Worm (Caenorhabditis elegans) whole organism, young adult: ENCODE results near the gene Y39B6A.7.
A peak's percentile ranks its signal among the peaks of the same experiment; 100 is the strongest.

Experiments
- C17E4.6 ChIP-seq: fragments of 200-800 bp; sonication (Bioruptor generic); IDR thresholded peaks from 2 replicates; pipeline ENCODE4 v1.3.6; 2022; ENCODE audit warnings: missing genetic modification reagents, missing genetic modification characterization, missing compliant biosample characterization
- D2030.7 ChIP-seq: fragments of 200-800 bp; sonication (Bioruptor generic); IDR thresholded peaks from 2 replicates; pipeline ENCODE4 v1.3.6; 2022; ENCODE audit warnings: missing genetic modification reagents, missing genetic modification characterization, missing compliant biosample characterization
- F10E7.11 ChIP-seq: sonication (generic microtip); optimal IDR thresholded peaks from 2 replicates; lab custom pipeline; 2017; ENCODE audit warnings: mild to moderate bottlenecking, missing genetic modification characterization, moderate library complexity, missing compliant biosample characterization
- F22D6.2 ChIP-seq: sonication (generic microtip); optimal IDR thresholded peaks from 2 replicates; lab custom pipeline; 2016; ENCODE audit warnings: mild to moderate bottlenecking, missing genetic modification characterization, missing compliant biosample characterization
- F33H1.4 ChIP-seq: fragments of 200-800 bp; sonication (Bioruptor generic); IDR thresholded peaks from 2 replicates; pipeline ENCODE4 v1.3.6; 2022; ENCODE audit warnings: missing genetic modification reagents, missing genetic modification characterization, missing compliant biosample characterization
- F37B4.10 ChIP-seq: fragments of 200-800 bp; sonication (Bioruptor generic); IDR thresholded peaks from 2 replicates; pipeline ENCODE4 v1.3.6; 2022; ENCODE audit warnings: missing genetic modification characterization, missing compliant biosample characterization
- F57C9.4 ChIP-seq: sonication (generic microtip); optimal IDR thresholded peaks from 2 replicates; lab custom pipeline; 2017; ENCODE audit warnings: mild to moderate bottlenecking, missing genetic modification characterization, missing compliant biosample characterization
- K11D2.4 ChIP-seq: fragments of 200-800 bp; sonication (Bioruptor generic); IDR thresholded peaks from 2 replicates; pipeline ENCODE4 v1.3.6; 2022; ENCODE audit warnings: missing genetic modification reagents, missing genetic modification characterization, missing compliant biosample characterization
- Y53F4B.3 ChIP-seq: fragments of 200-800 bp; sonication (Bioruptor generic); IDR thresholded peaks from 2 replicates; pipeline ENCODE4 v1.3.6; 2022; ENCODE audit warnings: missing genetic modification reagents, missing genetic modification characterization, missing compliant biosample characterization
- Y53G8AR.9 ChIP-seq: fragments of 200-800 bp; sonication (Bioruptor generic); conservative IDR thresholded peaks from 2 replicates; pipeline ENCODE4 v1.3.6; 2022; ENCODE audit warnings: missing genetic modification reagents, missing genetic modification characterization, missing compliant biosample characterization
- Y79H2A.3 ChIP-seq: fragments of 200-800 bp; sonication (Bioruptor generic); conservative IDR thresholded peaks from 2 replicates; pipeline ENCODE4 v1.3.6; 2022; ENCODE audit warnings: missing genetic modification reagents, missing genetic modification characterization, missing compliant biosample characterization
- ama-1 ChIP-seq, 3 experiments: fragments of 150-350 bp in 1 of 3; sonication (generic microtip) in 2 of 3; optimal IDR thresholded peaks; 2 replicates each; lab custom pipeline; 2014 to 2018; ENCODE audit warnings: missing biosample characterization in 2 of 3, missing genetic modification characterization in 2 of 3, missing genetic modification reagents in 2 of 3
- atf-7 ChIP-seq: sonication (generic microtip); optimal IDR thresholded peaks from 2 replicates; lab custom pipeline; 2017; ENCODE audit warnings: mild to moderate bottlenecking, missing genetic modification characterization, missing compliant biosample characterization
- bed-2 ChIP-seq: fragments of 200-800 bp; sonication (Bioruptor generic); IDR thresholded peaks from 2 replicates; pipeline ENCODE4 v1.3.6; 2022; ENCODE audit warnings: missing genetic modification reagents, missing genetic modification characterization, missing compliant biosample characterization
- ceh-27 ChIP-seq: fragments of 200-800 bp; sonication (Bioruptor generic); optimal IDR thresholded peaks from 2 replicates; lab custom pipeline; 2018; ENCODE audit warnings: mild to moderate bottlenecking, missing genetic modification characterization, moderate library complexity, missing compliant biosample characterization
- ceh-40 ChIP-seq: fragments of 200-800 bp; sonication (Bioruptor generic); IDR thresholded peaks from 2 replicates; pipeline ENCODE4 v1.3.6; 2022; ENCODE audit warnings: missing genetic modification characterization, missing compliant biosample characterization
- ceh-58 ChIP-seq: fragments of 200-800 bp; sonication (Bioruptor generic); IDR thresholded peaks from 2 replicates; pipeline ENCODE4 v1.3.6; 2022; ENCODE audit warnings: missing genetic modification characterization, missing compliant biosample characterization
- die-1 ChIP-seq: sonication (generic microtip); optimal IDR thresholded peaks from 2 replicates; lab custom pipeline; 2016; ENCODE audit warnings: missing genotype, mild to moderate bottlenecking, missing genetic modification characterization, missing compliant biosample characterization
- dpff-1 ChIP-seq: sonication (generic microtip); optimal IDR thresholded peaks from 2 replicates; lab custom pipeline; 2017; ENCODE audit warnings: mild to moderate bottlenecking, missing genetic modification characterization, missing compliant biosample characterization
- dpl-1 ChIP-seq: fragments of 150-350 bp; optimal IDR thresholded peaks from 2 replicates; lab custom pipeline; 2014; ENCODE audit warnings: missing biosample characterization, missing genetic modification reagents, missing genetic modification characterization
- egrh-3 ChIP-seq: fragments of 200-800 bp; sonication (Bioruptor generic); IDR thresholded peaks from 2 replicates; pipeline ENCODE4 v1.3.6; 2022; ENCODE audit warnings: missing genetic modification reagents, missing genetic modification characterization, missing compliant biosample characterization
- hrde-1 ChIP-seq: sonication (generic microtip); optimal IDR thresholded peaks from 2 replicates; lab custom pipeline; 2016; ENCODE audit warnings: missing genetic modification characterization, mild to moderate bottlenecking, missing compliant biosample characterization, moderate library complexity, missing genotype, missing genetic modification reagents, borderline replicate concordance
- let-607 ChIP-seq, 2 experiments: fragments of 200-800 bp in 1 of 2; sonication (Bioruptor generic) in 1 of 2; sonication (generic microtip) in 1 of 2; optimal IDR thresholded peaks; 2 replicates each; lab custom pipeline; 2016 to 2018; ENCODE audit warnings: mild to moderate bottlenecking in 2 of 2, missing compliant biosample characterization in 2 of 2, missing genetic modification characterization in 2 of 2, moderate library complexity in 2 of 2, missing genotype in 1 of 2
- lin-54 ChIP-seq: fragments of 200-800 bp; sonication (Bioruptor generic); optimal IDR thresholded peaks from 2 replicates; lab custom pipeline; 2018; ENCODE audit warnings: mild to moderate bottlenecking, missing genetic modification characterization, missing compliant biosample characterization
- lir-1 ChIP-seq: fragments of 200-800 bp; sonication (Bioruptor generic); conservative IDR thresholded peaks from 2 replicates; pipeline ENCODE4 v1.3.6; 2022; ENCODE audit warnings: missing genetic modification reagents, missing genetic modification characterization, missing compliant biosample characterization
- madf-3 ChIP-seq: fragments of 200-800 bp; sonication (Bioruptor generic); IDR thresholded peaks from 2 replicates; pipeline ENCODE4 v1.3.6; 2022; ENCODE audit warnings: missing genetic modification reagents, missing genetic modification characterization, missing compliant biosample characterization
- madf-8 ChIP-seq: fragments of 200-800 bp; sonication (Bioruptor generic); conservative IDR thresholded peaks from 2 replicates; pipeline ENCODE4 v1.3.6; 2022; ENCODE audit warnings: missing genetic modification reagents, missing genetic modification characterization, missing compliant biosample characterization
- mcd-1 ChIP-seq: fragments of 200-800 bp; sonication (Bioruptor generic); IDR thresholded peaks from 2 replicates; pipeline ENCODE4 v1.3.6; 2022; ENCODE audit warnings: missing genetic modification reagents, missing genetic modification characterization, missing compliant biosample characterization
- mel-28 ChIP-seq: sonication (generic microtip); optimal IDR thresholded peaks from 2 replicates; lab custom pipeline; 2016; ENCODE audit warnings: borderline replicate concordance, mild to moderate bottlenecking, missing genetic modification characterization, missing compliant biosample characterization
- nfya-2 ChIP-seq: fragments of 200-800 bp; sonication (Bioruptor generic); IDR thresholded peaks from 2 replicates; pipeline ENCODE4 v1.3.6; 2022; ENCODE audit warnings: missing genetic modification reagents, missing genetic modification characterization, missing compliant biosample characterization
- nfyb-1 ChIP-seq: fragments of 200-800 bp; sonication (Bioruptor generic); IDR thresholded peaks from 2 replicates; pipeline ENCODE4 v1.3.6; 2022; ENCODE audit warnings: missing genetic modification reagents, missing genetic modification characterization, missing compliant biosample characterization
- nhr-120 ChIP-seq: fragments of 200-800 bp; sonication (Bioruptor generic); IDR thresholded peaks from 2 replicates; pipeline ENCODE4 v1.3.6; 2022; ENCODE audit warnings: missing genetic modification characterization, missing compliant biosample characterization
- nhr-179 ChIP-seq: sonication (generic microtip); optimal IDR thresholded peaks from 2 replicates; lab custom pipeline; 2016; ENCODE audit warnings: mild to moderate bottlenecking, missing genetic modification characterization, missing compliant biosample characterization
- nhr-80 ChIP-seq: sonication (generic microtip); optimal IDR thresholded peaks from 2 replicates; lab custom pipeline; 2016; ENCODE audit warnings: missing genetic modification characterization, missing compliant biosample characterization
- nhr-90 ChIP-seq: sonication (generic microtip); optimal IDR thresholded peaks from 2 replicates; lab custom pipeline; 2016; ENCODE audit warnings: missing genotype, mild to moderate bottlenecking, missing genetic modification characterization, missing compliant biosample characterization
- pha-4 ChIP-seq: fragments of 150-350 bp; sonication (generic microtip); optimal IDR thresholded peaks from 2 replicates; lab custom pipeline; 2014; ENCODE audit warnings: missing biosample characterization, missing genetic modification reagents, missing genetic modification characterization
- rec-8 ChIP-seq, 2 experiments: sonication (generic microtip); optimal IDR thresholded peaks; 2 replicates each; lab custom pipeline; 2016; ENCODE audit warnings: mild to moderate bottlenecking in 2 of 2, missing genetic modification characterization in 2 of 2, missing genetic modification reagents in 2 of 2, missing genotype in 2 of 2, missing biosample characterization in 1 of 2, missing compliant biosample characterization in 1 of 2, moderate library complexity in 1 of 2
- rpc-1 ChIP-seq, 2 experiments: fragments of 150-350 bp in 1 of 2; sonication (generic microtip) in 1 of 2; optimal IDR thresholded peaks; 2 replicates each; lab custom pipeline; 2014 to 2018; ENCODE audit warnings: missing biosample characterization in 1 of 2, missing genetic modification characterization in 1 of 2, missing genetic modification reagents in 1 of 2, missing genotype in 1 of 2
- sdz-38 ChIP-seq: sonication (generic microtip); optimal IDR thresholded peaks from 2 replicates; lab custom pipeline; 2016; ENCODE audit warnings: missing genotype, missing genetic modification characterization, missing compliant biosample characterization
- snpc-3.4 ChIP-seq: sonication (generic microtip); optimal IDR thresholded peaks from 2 replicates; lab custom pipeline; 2017; ENCODE audit warnings: missing genetic modification characterization, mild to moderate bottlenecking, missing compliant biosample characterization, antibody characterized with exemption, moderate library complexity, missing genotype, missing genetic modification reagents
- snpc-4 ChIP-seq, 5 experiments: fragments of 150-350 bp in 1 of 5; sonication (generic microtip) in 4 of 5; optimal IDR thresholded peaks; 2 replicates each; lab custom pipeline; 2014 to 2018; ENCODE audit warnings: missing genetic modification characterization in 5 of 5, missing biosample characterization in 3 of 5, antibody characterized with exemption in 2 of 5, mild to moderate bottlenecking in 2 of 5, missing compliant biosample characterization in 2 of 5, missing genotype in 2 of 5, moderate library complexity in 2 of 5, missing genetic modification reagents in 1 of 5
- tbp1 ChIP-seq: fragments of 200-800 bp; sonication (Bioruptor generic); optimal IDR thresholded peaks from 2 replicates; lab custom pipeline; 2018; ENCODE audit warnings: mild to moderate bottlenecking, missing genetic modification characterization, missing compliant biosample characterization
- zim-3 ChIP-seq: sonication (generic microtip); optimal IDR thresholded peaks from 2 replicates; lab custom pipeline; 2017; ENCODE audit warnings: mild to moderate bottlenecking, missing genetic modification characterization, moderate library complexity, missing compliant biosample characterization
- ztf-18 ChIP-seq: sonication (generic microtip); optimal IDR thresholded peaks from 2 replicates; lab custom pipeline; 2016; ENCODE audit warnings: missing genotype, mild to moderate bottlenecking, missing genetic modification characterization, missing compliant biosample characterization
- ztf-26 ChIP-seq: sonication (generic microtip); optimal IDR thresholded peaks from 2 replicates; lab custom pipeline; 2017; ENCODE audit warnings: missing genetic modification characterization, missing compliant biosample characterization
- ztf-28 ChIP-seq: fragments of 200-800 bp; sonication (Bioruptor generic); IDR thresholded peaks from 2 replicates; pipeline ENCODE4 v1.3.6; 2022; ENCODE audit warnings: missing genetic modification reagents, missing genetic modification characterization, missing compliant biosample characterization
- ztf-3 ChIP-seq: fragments of 200-800 bp; sonication (Bioruptor generic); optimal IDR thresholded peaks from 2 replicates; lab custom pipeline; 2018; ENCODE audit warnings: mild to moderate bottlenecking, missing genetic modification characterization, missing compliant biosample characterization
- ztf-6 ChIP-seq: fragments of 200-800 bp; sonication (Bioruptor generic); IDR thresholded peaks from 2 replicates; pipeline ENCODE4 v1.3.6; 2022; ENCODE audit warnings: missing genetic modification reagents, missing genetic modification characterization, missing compliant biosample characterization

The Y39B6A.7 gene

DNA sequence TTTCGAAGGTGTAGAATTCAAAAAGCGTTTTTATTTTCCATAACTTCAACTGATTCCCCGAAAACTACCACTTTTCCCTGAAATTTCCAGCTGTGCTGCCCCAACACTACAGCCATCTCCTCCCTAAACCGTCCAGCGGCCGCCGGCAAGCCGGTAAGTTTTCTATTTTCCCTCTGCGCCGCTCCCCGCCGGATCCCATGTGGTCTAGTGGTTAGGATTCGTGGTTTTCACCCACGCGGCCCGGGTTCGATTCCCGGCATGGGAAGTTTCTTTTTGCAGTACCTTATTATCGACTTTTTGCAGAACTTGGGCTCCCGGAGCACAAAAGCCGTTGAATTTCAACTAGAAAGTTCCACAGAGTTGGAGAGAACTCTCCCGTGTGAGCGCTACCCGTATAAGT is 6.4 kb downstream of the Y39B6A.7 start:
- TF ChIP-seq atf-7 (no peak), let-607 (tag; optimal IDR thresholded peaks at IDR 0.05; lab: Kevin White, UChicago) (no peak), nhr-80 (tag; lab: Kevin White, UChicago) (no peak), pha-4 (tag; lab: Kevin White, UChicago) (no peak), dpff-1 (tag; lab: Kevin White, UChicago) (no peak), Y79H2A.3 (GFP tag; lab: Robert Waterston, UW) (no peak), egrh-3 (GFP tag; lab: Robert Waterston, UW) (peak; percentile 65), hrde-1 (no peak), tbp1 (GFP tag; lab: Kevin White, UChicago) (peak; percentile 87), madf-8 (no peak), bed-2 (GFP tag; lab: Robert Waterston, UW) (0 out of 2 replicates have a peak, but pooled peaks have one; percentile 35), nhr-90 (tag; lab: Kevin White, UChicago) (peak; percentile 21), ceh-27 (GFP tag; lab: Kevin White, UChicago) (no peak), F33H1.4 (GFP tag; lab: Robert Waterston, UW) (no peak), F37B4.10 (GFP tag; lab: Robert Waterston, UW) (no peak), mel-28 (tag; lab: Kevin White, UChicago) (no peak), lir-1 (no peak), ztf-18 (peak; percentile 58), nhr-179 (tag; lab: Kevin White, UChicago) (peak; percentile 5), nfya-2 (no peak), snpc-4 (GFP tag; optimal IDR thresholded peaks at IDR 0.05; lab: Kevin White, UChicago) (no peak), snpc-4 (tag; optimal IDR thresholded peaks at IDR 0.05; lab: Kevin White, UChicago) (no peak), rec-8 (tag; optimal IDR thresholded peaks at IDR 0.05; lab: Kevin White, UChicago) (peak in 1 of 2 experiments; percentile 33), ztf-26 (no peak), sdz-38 (tag; lab: Kevin White, UChicago) (no peak), F57C9.4 (no peak), mcd-1 (GFP tag; lab: Robert Waterston, UW) (peak; percentile 54), ztf-6 (GFP tag; lab: Robert Waterston, UW) (no peak), F10E7.11 (tag; lab: Kevin White, UChicago) (no peak), nfyb-1 (no peak), K11D2.4 (GFP tag; lab: Robert Waterston, UW) (no peak), die-1 (peak; percentile 18), ztf-28 (GFP tag; lab: Robert Waterston, UW) (no peak), zim-3 (tag; lab: Kevin White, UChicago) (no peak), snpc-3.4 (tag; lab: Kevin White, UChicago) (no peak), Y53F4B.3 (GFP tag; lab: Robert Waterston, UW) (no peak), ceh-40 (no peak), F22D6.2 (tag; lab: Kevin White, UChicago) (no peak), ceh-58 (GFP tag; lab: Robert Waterston, UW) (no peak), D2030.7 (GFP tag; lab: Robert Waterston, UW) (0 out of 2 replicates have a peak, but pooled peaks have one; percentile 28), lin-54 (GFP tag; lab: Kevin White, UChicago) (no peak), ama-1 (optimal IDR thresholded peaks at IDR 0.05; lab: Kevin White, UChicago) (no peak), ama-1 (GFP tag; optimal IDR thresholded peaks at IDR 0.05; lab: Kevin White, UChicago) (peak in 1 of 2 experiments; percentile 2), C17E4.6 (no peak), nhr-120 (GFP tag; lab: Robert Waterston, UW) (no peak), dpl-1 (no peak), rpc-1 (optimal IDR thresholded peaks at IDR 0.05; lab: Kevin White, UChicago) (peak; percentile 58), rpc-1 (tag; optimal IDR thresholded peaks at IDR 0.05; lab: Kevin White, UChicago) (peak; percentile 72), madf-3 (no peak), ztf-3 (no peak), Y53G8AR.9 (GFP tag; lab: Robert Waterston, UW) (no peak)
